Worm (Caenorhabditis elegans) whole organism, L4 larva: Measurements from ENCODE around the gene F02H6.3.

Experiments
- D1046.2 ChIP-seq: fragments of 200-800 bp; sonication (Bioruptor generic); IDR thresholded peaks from 2 replicates; pipeline ENCODE4 v1.3.6; 2022; ENCODE audit warnings: missing genetic modification characterization, missing compliant biosample characterization
- F10B5.3 ChIP-seq: sonication (generic microtip); optimal IDR thresholded peaks from 2 replicates; lab custom pipeline; 2016; ENCODE audit warnings: mild to moderate bottlenecking, missing genetic modification characterization, missing compliant biosample characterization
- T20F7.1 ChIP-seq: fragments of 200-800 bp; sonication (Bioruptor generic); optimal IDR thresholded peaks from 2 replicates; lab custom pipeline; 2018; ENCODE audit warnings: mild to moderate bottlenecking, missing genetic modification characterization, missing compliant biosample characterization
- Y105C5A.15 ChIP-seq: fragments of 200-800 bp; sonication (Bioruptor generic); IDR thresholded peaks from 2 replicates; pipeline ENCODE4 v1.3.6; 2022; ENCODE audit warnings: missing genetic modification characterization, missing compliant biosample characterization
- Y75B8A.6 ChIP-seq: fragments of 200-800 bp; sonication (Bioruptor generic); IDR thresholded peaks from 2 replicates; pipeline ENCODE4 v1.3.6; 2022; ENCODE audit warnings: missing genetic modification reagents, missing genetic modification characterization, missing compliant biosample characterization
- attf-4 ChIP-seq: sonication (generic microtip); optimal IDR thresholded peaks from 3 replicates; lab custom pipeline; 2017; ENCODE audit warnings: missing biosample characterization, missing genetic modification characterization
- ceh-28 ChIP-seq: fragments of 150-350 bp; optimal IDR thresholded peaks from 2 replicates; lab custom pipeline; 2014; ENCODE audit warnings: missing biosample characterization, missing genetic modification reagents, missing genetic modification characterization
- ceh-44 ChIP-seq: fragments of 200-800 bp; sonication (Bioruptor generic); IDR thresholded peaks from 2 replicates; pipeline ENCODE4 v1.3.6; 2022; ENCODE audit warnings: missing genetic modification reagents, missing genetic modification characterization, missing compliant biosample characterization
- ceh-62 ChIP-seq: sonication (generic microtip); optimal IDR thresholded peaks from 2 replicates; lab custom pipeline; 2017; ENCODE audit warnings: missing biosample characterization, missing genetic modification characterization
- ceh-82 ChIP-seq: sonication (generic microtip); optimal IDR thresholded peaks from 2 replicates; lab custom pipeline; 2017; ENCODE audit warnings: missing biosample characterization, missing genetic modification characterization
- daf-19 ChIP-seq: fragments of 200-800 bp; sonication (Bioruptor generic); conservative IDR thresholded peaks from 2 replicates; pipeline ENCODE4 v1.3.6; 2022; ENCODE audit warnings: missing genetic modification characterization, missing compliant biosample characterization
- dmd-6 ChIP-seq: fragments of 200-800 bp; sonication (Bioruptor generic); IDR thresholded peaks from 2 replicates; pipeline ENCODE4 v1.3.6; 2022; ENCODE audit warnings: missing genetic modification reagents, missing genetic modification characterization, missing compliant biosample characterization
- duxl-1 ChIP-seq: sonication (generic microtip); optimal IDR thresholded peaks from 2 replicates; lab custom pipeline; 2016; ENCODE audit warnings: mild to moderate bottlenecking, missing genetic modification characterization, moderate library complexity, missing compliant biosample characterization; ENCODE audit not compliant: poor library complexity
- egl-27 ChIP-seq: sonication (generic microtip); optimal IDR thresholded peaks from 3 replicates; lab custom pipeline; 2017; ENCODE audit warnings: missing biosample characterization, missing genetic modification reagents, missing genetic modification characterization
- fos-1 ChIP-seq: fragments of 150-350 bp; optimal IDR thresholded peaks from 2 replicates; lab custom pipeline; 2014; ENCODE audit warnings: missing biosample characterization, missing genetic modification characterization
- hlh-11 ChIP-seq: fragments of 200-800 bp; sonication (Bioruptor generic); optimal IDR thresholded peaks from 2 replicates; lab custom pipeline; 2018; ENCODE audit warnings: mild to moderate bottlenecking, missing genetic modification characterization, missing compliant biosample characterization
- lim-7 ChIP-seq: fragments of 200-800 bp; sonication (Bioruptor generic); IDR thresholded peaks from 2 replicates; pipeline ENCODE4 v1.3.6; 2022; ENCODE audit warnings: missing genetic modification characterization, missing compliant biosample characterization
- lin-1 ChIP-seq: fragments of 200-800 bp; sonication (Bioruptor generic); IDR thresholded peaks from 2 replicates; pipeline ENCODE4 v1.3.6; 2022; ENCODE audit warnings: missing genetic modification reagents, missing genetic modification characterization, missing compliant biosample characterization
- lin-15B ChIP-seq: fragments of 150-350 bp; sonication (generic microtip); optimal IDR thresholded peaks from 3 replicates; lab custom pipeline; 2014; ENCODE audit warnings: missing biosample characterization, missing genetic modification characterization
- lir-3 ChIP-seq: sonication (generic microtip); optimal IDR thresholded peaks from 2 replicates; lab custom pipeline; 2016; ENCODE audit warnings: mild to moderate bottlenecking, missing genetic modification characterization, missing compliant biosample characterization
- mdl-1 ChIP-seq, 2 experiments: fragments of 150-350 bp in 1 of 2; sonication (generic microtip) in 1 of 2; optimal IDR thresholded peaks; 2 replicates each; lab custom pipeline; 2014 to 2017; ENCODE audit warnings: missing biosample characterization in 2 of 2, missing genetic modification characterization in 2 of 2
- mxl-2 ChIP-seq: fragments of 200-800 bp; sonication (Bioruptor generic); conservative IDR thresholded peaks from 2 replicates; pipeline ENCODE4 v1.3.6; 2022; ENCODE audit warnings: missing genetic modification reagents, missing genetic modification characterization, missing compliant biosample characterization
- mxl-3 ChIP-seq: fragments of 200-800 bp; sonication (Bioruptor generic); optimal IDR thresholded peaks from 2 replicates; lab custom pipeline; 2018; ENCODE audit warnings: mild to moderate bottlenecking, missing genetic modification characterization, missing compliant biosample characterization
- nhr-10 ChIP-seq: fragments of 150-350 bp; optimal IDR thresholded peaks from 2 replicates; lab custom pipeline; 2014; ENCODE audit warnings: missing biosample characterization, missing genetic modification characterization
- nhr-25 ChIP-seq: sonication (generic microtip); optimal IDR thresholded peaks from 2 replicates; lab custom pipeline; 2017; ENCODE audit warnings: missing genetic modification characterization, mild to moderate bottlenecking, missing compliant biosample characterization, antibody characterized with exemption, moderate library complexity, borderline replicate concordance; ENCODE audit not compliant: insufficient read depth
- nhr-6 ChIP-seq: fragments of 150-350 bp; optimal IDR thresholded peaks from 2 replicates; lab custom pipeline; 2014; ENCODE audit warnings: missing biosample characterization, missing genetic modification characterization
- pqm-1 ChIP-seq: sonication (generic microtip); optimal IDR thresholded peaks from 2 replicates; lab custom pipeline; 2017; ENCODE audit warnings: missing biosample characterization, missing genetic modification characterization
- sdz-12 ChIP-seq: fragments of 200-800 bp; sonication (Bioruptor generic); optimal IDR thresholded peaks from 2 replicates; lab custom pipeline; 2018; ENCODE audit warnings: mild to moderate bottlenecking, missing genetic modification characterization, missing compliant biosample characterization
- set-16 ChIP-seq: fragments of 200-800 bp; sonication (Bioruptor generic); IDR thresholded peaks from 2 replicates; pipeline ENCODE4 v1.3.6; 2022; ENCODE audit warnings: missing genetic modification reagents, missing genetic modification characterization, missing compliant biosample characterization
- snpc-1.2 ChIP-seq: fragments of 200-800 bp; sonication (Bioruptor generic); IDR thresholded peaks from 2 replicates; pipeline ENCODE4 v1.3.6; 2022; ENCODE audit warnings: missing genetic modification reagents, missing genetic modification characterization, missing compliant biosample characterization
- snpc-4 ChIP-seq: fragments of 150-350 bp; optimal IDR thresholded peaks from 2 replicates; lab custom pipeline; 2014; ENCODE audit warnings: missing biosample characterization, missing genetic modification characterization
- unc-130 ChIP-seq: sonication (generic microtip); optimal IDR thresholded peaks from 2 replicates; lab custom pipeline; 2016; ENCODE audit warnings: missing genetic modification reagents, missing genetic modification characterization, missing compliant biosample characterization
- unc-62 ChIP-seq, 3 experiments: fragments of 150-350 bp in 1 of 3; sonication (generic microtip); optimal IDR thresholded peaks in 2 of 3; peaks in 1 of 3; 1 replicate in 1 of 3; 2 replicates in 2 of 3; lab custom pipeline; 2014 to 2017; ENCODE audit warnings: missing biosample characterization in 3 of 3, missing genetic modification characterization in 3 of 3, missing genetic modification reagents in 3 of 3, missing genotype in 1 of 3

The F02H6.3 gene

ce11 chrIV:14224912-14225311, 21.7 kb downstream of the F02H6.3 start (continued):
- TF ChIP-seq mxl-2 (GFP tag; lab: Robert Waterston, UW) = peak; percentile 70
- no peak; the same call in 1 of the 2 replicates for TF ChIP-seq lin-1 (GFP tag; lab: Robert Waterston, UW)
- no peak for TF ChIP-seq D1046.2 (GFP tag; lab: Robert Waterston, UW)
- peak; percentile 84 for TF ChIP-seq ceh-44 (GFP tag; lab: Robert Waterston, UW)
- TF ChIP-seq ceh-28 = no peak
- TF ChIP-seq mdl-1 (tag; optimal IDR thresholded peaks at IDR 0.05; lab: Kevin White, UChicago) = peak in 1 of 2 experiments; percentile 15
- TF ChIP-seq T20F7.1 = peak; percentile 28
- no peak for TF ChIP-seq attf-4

- TF ChIP-seq set-16 = no peak
- 0 out of 2 replicates have a peak, but pooled peaks have one; percentile 42 for TF ChIP-seq snpc-1.2
- TF ChIP-seq mdl-1 (tag; optimal IDR thresholded peaks at IDR 0.05; lab: Kevin White, UChicago) = no peak
- TF ChIP-seq unc-62 (GFP tag; optimal IDR thresholded peaks at IDR 0.05 in 1 of 2; lab: Kevin White, UChicago) = peak in 1 of 2 experiments; percentile 93
- TF ChIP-seq unc-62 (tag; optimal IDR thresholded peaks at IDR 0.05; lab: Kevin White, UChicago) = no peak
- TF ChIP-seq nhr-6 (tag; lab: Kevin White, UChicago) = no peak
- TF ChIP-seq duxl-1 (tag; lab: Kevin White, UChicago) = no peak
- TF ChIP-seq ceh-82 (tag; lab: Kevin White, UChicago) = no peak
- TF ChIP-seq Y75B8A.6 (GFP tag; lab: Robert Waterston, UW) = no peak
- no peak for TF ChIP-seq fos-1 (tag; lab: Kevin White, UChicago)
- no peak for TF ChIP-seq dmd-6 (GFP tag; lab: Robert Waterston, UW)
Measured at ce11 chrIV:14227138-14227537, 23.9 kb downstream of the F02H6.3 start.

- TF ChIP-seq nhr-10 (tag; lab: Kevin White, UChicago) (no peak), nhr-25 (tag; lab: Kevin White, UChicago) (no peak), daf-19 (GFP tag; lab: Robert Waterston, UW) (no peak), pqm-1 (tag; lab: Kevin White, UChicago) (no peak), lim-7 (GFP tag; lab: Robert Waterston, UW) (no peak), Y75B8A.6 (GFP tag; lab: Robert Waterston, UW) (no peak), dmd-6 (GFP tag; lab: Robert Waterston, UW) (no peak), ceh-82 (tag; lab: Kevin White, UChicago) (no peak), Y105C5A.15 (GFP tag; lab: Robert Waterston, UW) (no peak), unc-130 (GFP tag; lab: Kevin White, UChicago) (no peak), mxl-3 (GFP tag; lab: Kevin White, UChicago) (no peak), lir-3 (tag; lab: Kevin White, UChicago) (no peak), lin-15B (tag; lab: Kevin White, UChicago) (no peak), hlh-11 (tag; lab: Kevin White, UChicago) (no peak), F10B5.3 (tag; lab: Kevin White, UChicago) (no peak), sdz-12 (GFP tag; lab: Kevin White, UChicago) (no peak), snpc-4 (tag; lab: Kevin White, UChicago) (no peak)
Measured at ce11 chrIV:14228069-14228468, 24.8 kb downstream of the F02H6.3 start, which contains the start of gene F02H6.7. Gene F02H6.7, minus strand, starts transcription at chrIV:14228169.

- TF ChIP-seq Y105C5A.15 (GFP tag; lab: Robert Waterston, UW) = no peak
- no peak for TF ChIP-seq egl-27 (tag; lab: Kevin White, UChicago)
- no peak for TF ChIP-seq ceh-62 (tag; lab: Kevin White, UChicago)
- TF ChIP-seq, all 104 proteins: peak for 0
Measured at ce11 chrIV:14230799-14231198, 27.6 kb downstream of the F02H6.3 start, which contains the start of gene F02H6.6. Gene F02H6.6, minus strand, starts transcription at chrIV:14230899.
